Fruit fly (Drosophila melanogaster) Kc167 (cell line): ENCODE data around the gene scrt.

Experiments used
- Myc ChIP-seq: fragments of >200 bp; optimal IDR thresholded peaks from 2 replicates; lab custom pipeline; 2017; ENCODE audit warnings: missing external identifiers
- Sin3A ChIP-seq: fragments of >200 bp; optimal IDR thresholded peaks from 2 replicates; lab custom pipeline; 2018; ENCODE audit warnings: missing external identifiers
- h ChIP-seq: fragments of >200 bp; optimal IDR thresholded peaks from 3 replicates; lab custom pipeline; 2018; ENCODE audit warnings: missing external identifiers
- insv ChIP-seq: fragments of >200 bp; optimal IDR thresholded peaks from 3 replicates; lab custom pipeline; 2018; ENCODE audit warnings: missing external identifiers
- psq ChIP-seq: fragments of >200 bp; optimal IDR thresholded peaks from 2 replicates; lab custom pipeline; 2017; ENCODE audit warnings: missing external identifiers
- ttk ChIP-seq: sonication (Bioruptor generic); optimal IDR thresholded peaks from 2 replicates; lab custom pipeline; 2017; ENCODE audit warnings: missing external identifiers

scrt gene

dm6 chr3L:4003316-4003715, 19.6 kb downstream of the scrt start, which contains the start of gene CG14985:
CG14985 (plus strand) TSS chr3L:4003474.
- no peak for TF ChIP-seq insv (lab: Kevin White, UChicago)
- no peak for TF ChIP-seq psq (lab: Kevin White, UChicago)
- TF ChIP-seq Myc (lab: Kevin White, UChicago), result no peak
- no peak for TF ChIP-seq h
- no peak for TF ChIP-seq ttk (lab: Kevin White, UChicago)
- TF ChIP-seq Sin3A, result no peak

DNA sequence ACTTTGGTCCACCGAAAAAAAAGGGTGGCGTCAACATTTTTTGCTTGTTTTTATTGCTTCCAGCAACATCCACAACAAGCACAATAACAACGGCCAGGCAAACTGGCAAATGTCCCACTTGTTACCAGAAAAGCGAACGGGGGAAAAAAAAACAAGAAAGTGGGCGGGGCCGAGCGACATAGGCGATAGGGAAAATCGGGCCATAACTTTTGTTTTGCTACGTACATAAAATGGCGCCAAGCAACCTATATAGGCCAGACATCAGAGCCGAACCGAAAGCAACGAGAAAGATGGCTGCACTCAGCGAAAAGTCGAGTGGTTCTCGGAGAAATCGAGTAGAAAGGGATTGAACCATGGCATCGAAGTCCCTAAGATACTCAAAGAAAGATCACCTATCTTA, 23.6 kb downstream of the scrt start:
- TF ChIP-seq Sin3A (no peak), psq (lab: Kevin White, UChicago) (no peak), ttk (lab: Kevin White, UChicago) (no peak), insv (lab: Kevin White, UChicago) (no peak), Myc (lab: Kevin White, UChicago) (no peak), h (no peak)

DNA sequence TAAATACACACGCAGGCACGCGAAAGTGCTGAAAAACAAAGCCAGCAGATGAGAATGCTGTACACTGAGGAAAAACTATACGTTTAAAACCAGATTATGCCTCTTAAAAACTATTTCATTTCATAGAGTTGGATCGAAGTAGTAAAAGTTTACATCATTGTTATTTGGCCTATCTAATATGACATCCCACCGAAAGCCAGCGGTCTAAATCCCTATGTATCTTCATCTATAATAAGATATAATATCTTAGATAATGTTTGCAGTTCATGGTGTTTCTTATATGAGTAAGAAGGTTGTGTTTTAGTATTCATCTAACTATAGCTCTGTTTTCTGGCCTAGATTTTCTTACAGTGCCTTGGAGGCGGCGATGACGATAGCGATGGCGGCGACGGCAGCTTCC, 26.4 kb downstream of the scrt start:
- TF ChIP-seq h, result no peak
- TF ChIP-seq Sin3A, result no peak
- TF ChIP-seq ttk (lab: Kevin White, UChicago), result no peak
- TF ChIP-seq insv (lab: Kevin White, UChicago), result no peak
- no peak for TF ChIP-seq Myc (lab: Kevin White, UChicago)

- TF ChIP-seq Sin3A, result no peak
- no peak for TF ChIP-seq insv (lab: Kevin White, UChicago)
- no peak for TF ChIP-seq Myc (lab: Kevin White, UChicago)
- no peak for TF ChIP-seq psq (lab: Kevin White, UChicago)
- TF ChIP-seq h, result no peak
- no peak for TF ChIP-seq ttk (lab: Kevin White, UChicago)
Observed at dm6 chr3L:4014349-4014748, 30.7 kb downstream of the scrt start.

- TF ChIP-seq psq (lab: Kevin White, UChicago) (no peak), insv (lab: Kevin White, UChicago) (no peak), Myc (lab: Kevin White, UChicago) (no peak), h (no peak), ttk (lab: Kevin White, UChicago) (no peak), Sin3A (no peak)
Observed at dm6 chr3L:4016754-4017153, 33.1 kb downstream of the scrt start.

dm6 chr3L:4018228-4018928, 34.7 kb downstream of the scrt start, which contains the start of gene FoxL1:
FoxL1 (plus strand) TSS chr3L:4018878.
- TF ChIP-seq psq (lab: Kevin White, UChicago) (no peak), h (no peak), ttk (lab: Kevin White, UChicago) (no peak), Myc (lab: Kevin White, UChicago) (no peak), insv (lab: Kevin White, UChicago) (no peak), Sin3A (no peak)

DNA sequence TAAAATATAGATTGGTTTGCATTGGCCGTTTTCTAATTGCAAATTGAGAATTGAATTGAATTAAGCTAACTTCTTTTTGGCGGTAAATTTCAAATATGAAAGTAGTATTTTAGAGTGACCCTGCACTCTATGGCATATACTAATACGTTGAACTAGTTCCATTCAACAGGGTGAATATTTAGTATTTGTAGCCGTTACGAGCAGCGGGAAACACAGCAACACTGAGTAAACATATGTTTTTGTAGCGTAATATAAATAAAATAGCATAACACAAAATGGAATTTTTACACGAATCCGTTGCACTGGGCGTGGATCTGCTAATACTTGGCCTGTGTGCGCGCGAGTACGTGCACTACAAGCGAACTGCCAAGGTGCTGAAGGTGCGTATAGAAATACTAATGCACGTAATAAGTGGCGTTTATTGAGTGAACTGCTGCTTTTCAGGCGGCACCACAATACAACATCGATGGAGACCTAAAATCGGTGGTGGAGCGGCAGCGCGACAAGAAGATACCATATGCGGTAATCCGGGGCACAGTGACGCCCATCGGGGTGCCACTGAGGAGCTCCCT, 37.6 kb downstream of the scrt start, which contains the start of gene Mul1:
Gene Mul1, plus strand, starts transcription at position 198 of the 572 bp plus-strand sequence.
- TF ChIP-seq Sin3A (no peak), insv (lab: Kevin White, UChicago) (no peak), h (no peak), ttk (lab: Kevin White, UChicago) (no peak), psq (lab: Kevin White, UChicago) (no peak), Myc (lab: Kevin White, UChicago) (no peak)

dm6 chr3L:4024464-4024863, 40.8 kb downstream of the scrt start:
- TF ChIP-seq Myc (lab: Kevin White, UChicago) (no peak), Sin3A (no peak), psq (lab: Kevin White, UChicago) (no peak), insv (lab: Kevin White, UChicago) (no peak), h (no peak), ttk (lab: Kevin White, UChicago) (no peak)

DNA sequence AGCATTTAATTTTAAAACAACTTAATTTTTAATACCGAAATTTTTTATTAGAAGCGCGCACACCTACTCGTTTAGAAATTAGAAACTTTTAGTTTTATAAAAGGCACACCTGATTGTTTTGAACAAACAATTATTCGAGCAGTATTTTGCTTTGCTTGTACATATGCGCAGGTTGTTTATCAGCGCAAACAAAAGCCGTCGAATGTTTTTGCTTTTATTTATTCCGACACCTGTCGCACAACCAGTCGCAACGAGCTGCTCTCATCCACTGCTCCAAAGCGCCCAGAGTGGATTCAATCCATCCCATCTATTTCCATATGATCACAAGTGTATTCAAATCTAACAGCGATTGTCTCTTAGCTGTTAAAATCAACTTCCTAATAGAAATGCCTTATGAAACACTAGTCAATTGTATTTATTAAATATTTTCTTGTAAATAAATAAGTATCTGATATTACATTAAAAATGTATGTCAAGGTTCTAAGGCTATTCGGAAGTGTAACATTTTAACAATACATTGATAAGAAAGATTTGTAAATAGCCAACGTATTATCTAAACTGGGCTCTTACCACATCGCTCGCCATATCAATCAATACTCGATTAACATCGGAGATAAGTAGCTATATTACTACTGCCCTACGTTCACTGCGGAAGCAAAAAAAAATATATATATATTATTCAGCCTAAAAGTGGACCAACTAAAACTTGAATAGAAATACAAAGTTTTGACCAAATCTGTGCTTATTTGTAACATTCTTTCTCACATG, 42.2 kb downstream of the scrt start, which contains the start of gene CG11594:
Gene CG11594, minus strand, starts transcription at position 274 of the 768 bp plus-strand sequence.
- no peak for TF ChIP-seq ttk (lab: Kevin White, UChicago)
- no peak for TF ChIP-seq Myc (lab: Kevin White, UChicago)
- TF ChIP-seq Sin3A, result no peak
- no peak for TF ChIP-seq psq (lab: Kevin White, UChicago)
- no peak for TF ChIP-seq h
- no peak for TF ChIP-seq insv (lab: Kevin White, UChicago)

- TF ChIP-seq Myc (lab: Kevin White, UChicago) (no peak), insv (lab: Kevin White, UChicago) (no peak), psq (lab: Kevin White, UChicago) (no peak), Sin3A (no peak), ttk (lab: Kevin White, UChicago) (no peak), h (no peak)
Observed at dm6 chr3L:4026506-4026868, 42.8 kb downstream of the scrt start, which contains the start of gene Gr64a. Gr64a (plus strand) TSS chr3L:4026769.

DNA sequence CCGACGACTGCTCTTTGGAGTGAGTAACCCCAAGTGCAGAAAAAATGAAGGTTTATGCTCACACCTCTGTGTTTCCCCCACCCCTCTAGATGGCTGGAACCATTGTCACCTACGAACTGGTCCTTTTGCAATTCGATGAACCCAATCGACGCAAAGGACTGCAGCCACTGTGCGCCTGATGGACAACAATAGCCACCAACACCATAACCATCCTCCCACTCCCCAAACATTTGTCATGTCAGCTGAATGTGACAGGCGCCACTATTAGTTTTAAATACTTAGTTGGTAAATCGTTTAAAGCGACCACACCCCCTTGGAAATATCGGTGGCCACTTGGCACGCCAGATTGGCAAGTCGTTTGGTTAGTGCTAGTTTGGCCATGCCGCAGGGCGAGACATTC, 44.6 kb downstream of the scrt start, which contains the start of the genes Gr64b and Gr64c:
Gene Gr64b, plus strand, starts transcription at position 301 of the 400 bp plus-strand sequence.
Gene Gr64c, plus strand, starts transcription at position 301 of the 400 bp plus-strand sequence.
- TF ChIP-seq Myc (lab: Kevin White, UChicago) (no peak), h (no peak), psq (lab: Kevin White, UChicago) (no peak), Sin3A (no peak), insv (lab: Kevin White, UChicago) (no peak), ttk (lab: Kevin White, UChicago) (no peak)
